Worm (Caenorhabditis elegans): Measurements from ENCODE around the gene agr-1.

The agr-1 gene

DNA sequence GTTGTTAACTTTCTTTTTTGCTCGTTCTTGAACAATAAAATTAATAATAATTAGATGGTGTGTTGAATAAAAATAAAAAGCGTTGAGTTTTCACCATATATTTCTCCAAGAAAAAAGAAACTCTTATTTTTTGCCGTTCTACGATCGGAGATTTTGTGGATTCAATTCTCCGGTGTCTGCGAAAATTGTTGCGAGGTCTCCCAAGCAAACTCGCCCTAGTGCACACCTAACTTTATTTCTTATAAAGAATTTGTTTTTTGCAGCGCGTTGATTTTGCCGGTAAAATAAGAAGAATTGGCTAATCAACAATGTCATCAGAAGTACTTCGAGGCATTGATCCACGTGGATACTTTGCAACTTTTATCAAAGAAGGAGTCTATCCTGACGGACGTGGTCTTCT lies 33.5 kb downstream of the agr-1 start, which contains the start of gene exos-8 (continued):
- TF ChIP-seq odd-2 (tag; optimal IDR thresholded peaks at IDR 0.05): no peak
- TF ChIP-seq C08G9.2 (tag; optimal IDR thresholded peaks at IDR 0.05): peak; percentile 93
- TF ChIP-seq ama-1 (optimal IDR thresholded peaks at IDR 0.05): no peak
- TF ChIP-seq K09A11.1 (tag; optimal IDR thresholded peaks at IDR 0.05; ENCODE audit: insufficient read depth): no peak
- TF ChIP-seq C38D4.7 (GFP tag; optimal IDR thresholded peaks at IDR 0.05): no peak
- no peak for TF ChIP-seq Y22D7AL.16 (tag; optimal IDR thresholded peaks at IDR 0.05)
- no peak for TF ChIP-seq pat-9 (tag; optimal IDR thresholded peaks at IDR 0.05)
- TF ChIP-seq sdc-2 (tag; optimal IDR thresholded peaks at IDR 0.05): no peak
- no peak for TF ChIP-seq ceh-48 (tag; optimal IDR thresholded peaks at IDR 0.05)
- TF ChIP-seq elt-2 (tag; optimal IDR thresholded peaks at IDR 0.05): no peak
- TF ChIP-seq T23F11.4 (GFP tag; optimal IDR thresholded peaks at IDR 0.05): peak; percentile 11
- no peak for TF ChIP-seq ceh-30 (tag; optimal IDR thresholded peaks at IDR 0.05)
- TF ChIP-seq ceh-18 (tag; optimal IDR thresholded peaks at IDR 0.05): peak; percentile 59
- TF ChIP-seq nhr-11 (tag; optimal IDR thresholded peaks at IDR 0.05): no peak
- TF ChIP-seq pha-2 (tag; optimal IDR thresholded peaks at IDR 0.05): no peak
- peak; percentile 95 for TF ChIP-seq ref-2 (tag; optimal IDR thresholded peaks at IDR 0.05)
- TF ChIP-seq hlh-13 (GFP tag; optimal IDR thresholded peaks at IDR 0.05): peak; percentile 21
- TF ChIP-seq fkh-10 (GFP tag; optimal IDR thresholded peaks at IDR 0.05): no peak
- no peak for TF ChIP-seq unc-55 (GFP tag; optimal IDR thresholded peaks at IDR 0.05)
- peak; percentile 49 for TF ChIP-seq ttx-3 (tag; optimal IDR thresholded peaks at IDR 0.05)
- TF ChIP-seq mec-3 (tag; optimal IDR thresholded peaks at IDR 0.05; ENCODE audit: borderline replicate concordance): no peak
- TF ChIP-seq syd-9 (tag; optimal IDR thresholded peaks at IDR 0.05): peak; percentile 49
- TF ChIP-seq tbx-7 (tag; optimal IDR thresholded peaks at IDR 0.05): peak; percentile 83
- TF ChIP-seq ahr-1 (tag; optimal IDR thresholded peaks at IDR 0.05): peak; percentile 58

DNA sequence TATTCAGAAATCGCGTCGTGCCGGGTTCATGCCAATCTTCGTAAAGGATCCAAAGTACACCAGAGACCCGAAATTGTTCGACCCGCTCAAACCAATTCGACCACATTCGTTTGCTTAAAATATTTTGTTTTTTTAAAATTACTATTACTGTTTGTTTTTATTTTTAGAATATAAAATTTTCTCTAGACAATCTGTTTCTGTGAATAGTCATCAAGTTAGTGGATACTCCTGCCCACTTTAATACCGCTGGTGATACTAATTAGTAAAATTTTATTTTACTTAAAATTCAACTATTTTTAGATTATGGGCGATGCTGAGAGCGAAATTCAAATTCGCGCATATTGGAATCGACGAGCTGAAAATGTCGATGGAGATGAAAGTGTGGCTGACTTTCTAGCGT lies 38.4 kb downstream of the agr-1 start, which contains the start of gene T14B4.1:
TSS of gene T14B4.1 (plus strand) at position 301 of the 400 bp plus-strand sequence.
- TF ChIP-seq ceh-22 (tag; optimal IDR thresholded peaks at IDR 0.05): no peak
- no peak for TF ChIP-seq pax-1 (tag; optimal IDR thresholded peaks at IDR 0.05)
- TF ChIP-seq unc-3 (GFP tag; conservative IDR thresholded peaks at IDR 0.05): no peak
- no peak for TF ChIP-seq unc-3 (tag; optimal IDR thresholded peaks at IDR 0.05)
- no peak for TF ChIP-seq ceh-45 (GFP tag; IDR thresholded peaks at IDR 0.05)
- TF ChIP-seq nhr-11 (tag; optimal IDR thresholded peaks at IDR 0.05): no peak
- TF ChIP-seq ceh-14 (tag; optimal IDR thresholded peaks at IDR 0.05): no peak
- no peak for TF ChIP-seq lin-11 (tag; optimal IDR thresholded peaks at IDR 0.05)
- TF ChIP-seq pat-9 (tag; optimal IDR thresholded peaks at IDR 0.05): no peak
- no peak for TF ChIP-seq pha-2 (tag; optimal IDR thresholded peaks at IDR 0.05)
- TF ChIP-seq hlh-30 (tag; optimal IDR thresholded peaks at IDR 0.05; ENCODE audit: insufficient read depth): no peak
- no peak for TF ChIP-seq ets-4 (tag; optimal IDR thresholded peaks at IDR 0.05)
- no peak for TF ChIP-seq ref-2 (tag; optimal IDR thresholded peaks at IDR 0.05)
- no peak for TF ChIP-seq fkh-10 (GFP tag; optimal IDR thresholded peaks at IDR 0.05)
- TF ChIP-seq unc-42 (tag; optimal IDR thresholded peaks at IDR 0.05): no peak
- no peak for TF ChIP-seq tbx-7 (tag; optimal IDR thresholded peaks at IDR 0.05)

DNA sequence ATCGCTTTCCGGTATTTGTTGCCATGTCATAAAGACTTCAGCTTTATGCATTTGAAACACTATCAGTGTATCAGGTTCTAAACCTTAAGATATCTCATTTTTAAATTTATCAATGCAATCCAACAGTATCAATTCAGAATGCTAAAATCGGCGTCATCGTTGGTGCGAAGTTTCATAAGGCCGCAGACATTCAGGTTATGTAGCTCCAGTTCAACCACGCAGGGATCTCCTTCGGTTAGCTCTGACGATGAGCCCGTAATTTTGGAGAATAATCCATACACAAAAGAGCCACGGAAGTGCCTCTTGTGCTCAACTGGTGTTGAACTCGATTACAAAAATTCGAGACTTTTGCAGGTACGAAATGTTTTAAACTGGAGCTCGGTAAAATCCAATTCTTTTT lies 38.9 kb downstream of the agr-1 start, which contains the start of gene mrps-18.C:
TSS of gene mrps-18.C (plus strand) at position 138 of the 400 bp plus-strand sequence.
- no peak for TF ChIP-seq hlh-6 (tag; optimal IDR thresholded peaks at IDR 0.05)
- no peak for TF ChIP-seq sox-2 (GFP tag; IDR thresholded peaks at IDR 0.05)
- no peak for TF ChIP-seq hlh-15 (tag; optimal IDR thresholded peaks at IDR 0.05)
- no peak for TF ChIP-seq zip-5 (tag; optimal IDR thresholded peaks at IDR 0.05)
- TF ChIP-seq ceh-2 (tag; optimal IDR thresholded peaks at IDR 0.05): no peak
- no peak for TF ChIP-seq C08G9.2 (tag; optimal IDR thresholded peaks at IDR 0.05)
- TF ChIP-seq tbx-7 (tag; optimal IDR thresholded peaks at IDR 0.05): no peak
- no peak for TF ChIP-seq ceh-48 (tag; optimal IDR thresholded peaks at IDR 0.05)
- no peak for TF ChIP-seq ahr-1 (tag; optimal IDR thresholded peaks at IDR 0.05)
- TF ChIP-seq unc-42 (tag; optimal IDR thresholded peaks at IDR 0.05): no peak
- TF ChIP-seq sdc-2 (tag; optimal IDR thresholded peaks at IDR 0.05): no peak
